Fruit fly (Drosophila melanogaster) whole organism, embryonic: ENCODE measurements around the gene shakB.

Experiments
- Dip3 ChIP-seq: fragments of 200-800 bp; sonication (Bioruptor generic); optimal IDR thresholded peaks from 3 replicates; lab custom pipeline; 2016; ENCODE audit warnings: missing biosample characterization, missing genetic modification characterization
- salm ChIP-seq: fragments of 200-800 bp; sonication (Bioruptor generic); optimal IDR thresholded peaks from 2 replicates; lab custom pipeline; 2018; ENCODE audit warnings: missing biosample characterization, mild to moderate bottlenecking, missing genetic modification characterization

dm6 chrX:20723207-20723606 lies 203.6 kb downstream of the shakB start:
- no peak for TF ChIP-seq Dip3 (GFP tag; lab: Kevin White, UChicago)
- no peak for TF ChIP-seq salm (tag; lab: Kevin White, UChicago)
